Worm (Caenorhabditis elegans): ENCODE results near the gene fbf-1.
A peak's percentile ranks its signal among the peaks of the same experiment; 100 is the strongest.

The fbf-1 gene

DNA sequence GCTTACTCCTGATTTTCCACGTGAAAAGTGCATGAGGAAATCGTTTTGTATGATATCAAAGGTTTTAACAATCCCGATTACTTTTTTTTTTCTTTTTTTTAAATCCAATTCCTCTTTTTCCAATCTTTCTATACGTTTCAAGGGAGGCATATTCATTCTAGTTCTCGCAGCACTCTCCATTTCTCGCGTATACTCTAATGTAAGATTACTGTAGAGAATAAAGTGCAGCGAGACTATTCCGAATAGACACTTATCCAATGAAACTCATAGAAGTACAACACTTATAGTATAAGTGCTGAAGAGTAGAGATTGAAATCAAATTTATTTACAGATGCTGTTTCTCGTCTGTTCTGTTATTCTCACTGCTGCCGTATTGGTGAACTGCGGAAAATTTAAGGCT lies 3.0 kb downstream of the fbf-1 start, which contains the start of gene H12I13.6:
Gene H12I13.6, plus strand, starts transcription at position 301 of the 400 bp plus-strand sequence.
- TF ChIP-seq nhr-237 (tag; optimal IDR thresholded peaks at IDR 0.05) (no peak), mxl-2 (GFP tag; conservative IDR thresholded peaks at IDR 0.05) (no peak), madf-9 (GFP tag; conservative IDR thresholded peaks at IDR 0.05) (no peak), unc-62 (GFP tag; optimal IDR thresholded peaks at IDR 0.05 in 1 of 2) (peak in 1 of 2 experiments; percentile 20), unc-62 (tag; optimal IDR thresholded peaks at IDR 0.05) (no peak)

DNA sequence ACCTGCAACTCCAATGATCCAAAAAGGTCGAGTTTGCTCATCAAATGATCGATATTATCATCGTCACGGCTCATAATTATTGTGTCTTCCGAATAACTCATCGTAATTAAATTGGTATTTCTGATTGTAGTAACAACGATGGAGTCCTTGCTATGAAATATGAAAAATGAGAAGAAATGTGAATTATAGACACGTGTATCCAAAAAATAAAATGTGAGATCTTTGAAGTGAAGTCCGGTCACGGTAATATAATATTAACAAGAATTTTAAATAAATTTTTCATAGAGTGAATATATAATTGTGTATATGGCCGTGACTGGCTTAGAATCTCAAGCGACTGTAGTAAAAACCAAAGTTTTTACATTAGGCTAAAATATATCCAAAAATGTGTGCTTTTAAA lies 13.6 kb downstream of the fbf-1 start, which contains the start of gene H12I13.1:
Gene H12I13.1, minus strand, starts transcription at position 101 of the 400 bp plus-strand sequence.
- no peak for TF ChIP-seq dpl-1 (GFP tag; optimal IDR thresholded peaks at IDR 0.05)
- TF ChIP-seq aly-2 (tag; optimal IDR thresholded peaks at IDR 0.05) = no peak
- TF ChIP-seq F10B5.3 (tag; optimal IDR thresholded peaks at IDR 0.05) = no peak
- no peak for TF ChIP-seq pqm-1 (tag; optimal IDR thresholded peaks at IDR 0.05)
- no peak for TF ChIP-seq ZK546.5 (tag; optimal IDR thresholded peaks at IDR 0.05)

DNA sequence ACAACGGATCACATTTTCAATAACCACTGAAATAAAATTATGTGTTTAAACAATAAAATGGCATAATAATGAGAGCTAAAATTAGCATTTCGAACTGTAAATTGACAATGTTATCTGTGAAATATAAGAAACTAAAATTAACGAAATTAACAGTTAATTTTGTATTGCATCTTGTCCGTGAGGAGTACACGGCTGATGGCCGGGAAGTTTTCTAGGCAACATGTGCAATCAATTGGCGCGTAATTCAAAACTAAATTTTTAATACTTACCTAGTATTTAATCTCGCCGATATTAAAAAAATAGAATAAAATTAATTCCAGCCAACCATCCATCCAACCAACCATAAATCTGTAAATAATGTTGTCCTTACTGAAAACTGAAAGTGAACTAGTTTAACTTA lies 19.1 kb downstream of the fbf-1 start:
- TF ChIP-seq dve-1 (tag; optimal IDR thresholded peaks at IDR 0.05; ENCODE audit: insufficient read depth) = no peak
- TF ChIP-seq hlh-11 (tag; optimal IDR thresholded peaks at IDR 0.05) = peak; percentile 21
- TF ChIP-seq lin-13 (GFP tag; optimal IDR thresholded peaks at IDR 0.05) = no peak
- peak; percentile 92 for TF ChIP-seq ZK337.2 (GFP tag; IDR thresholded peaks at IDR 0.05)
- TF ChIP-seq aha-1 (tag) = peak; percentile 95
- TF ChIP-seq ama-1 (optimal IDR thresholded peaks at IDR 0.05) = no peak
- peak; percentile 35 for TF ChIP-seq F37D6.2 (tag; optimal IDR thresholded peaks at IDR 0.05)
- no peak for TF ChIP-seq ZK546.5 (tag; optimal IDR thresholded peaks at IDR 0.05)
- peak; percentile 63 for TF ChIP-seq hlh-30 (tag; optimal IDR thresholded peaks at IDR 0.05; ENCODE audit: insufficient read depth)
- peak; percentile 90 for TF ChIP-seq unc-130 (GFP tag; optimal IDR thresholded peaks at IDR 0.05)
- no peak for TF ChIP-seq skn-1 (tag; optimal IDR thresholded peaks at IDR 0.05)
- TF ChIP-seq snpc-1.2 (GFP tag; IDR thresholded peaks at IDR 0.05) = no peak
- no peak for TF ChIP-seq arid-1 (GFP tag; conservative IDR thresholded peaks at IDR 0.05)
- no peak for TF ChIP-seq lin-39 (tag; optimal IDR thresholded peaks at IDR 0.05)
- TF ChIP-seq nhr-102 (tag; optimal IDR thresholded peaks at IDR 0.05) = peak; percentile 52
- TF ChIP-seq mxl-2 (GFP tag; conservative IDR thresholded peaks at IDR 0.05) = no peak
- TF ChIP-seq daf-16 (GFP tag; optimal IDR thresholded peaks at IDR 0.05) = no peak
- TF ChIP-seq daf-16 (tag; optimal IDR thresholded peaks at IDR 0.05) = no peak
- TF ChIP-seq lin-15B (tag; optimal IDR thresholded peaks at IDR 0.05) = no peak
- no peak for TF ChIP-seq jun-1 (tag; optimal IDR thresholded peaks at IDR 0.05)
- TF ChIP-seq lim-7 (GFP tag; IDR thresholded peaks at IDR 0.05) = no peak
- TF ChIP-seq ctbp-1 (GFP tag; IDR thresholded peaks at IDR 0.05) = 0 out of 2 replicates have a peak, but pooled peaks have one; percentile 51
- TF ChIP-seq Y5F2A.4 (GFP tag; optimal IDR thresholded peaks at IDR 0.05) = no peak
- TF ChIP-seq sdz-12 (GFP tag; optimal IDR thresholded peaks at IDR 0.05) = no peak
- no peak for TF ChIP-seq daf-19 (GFP tag; conservative IDR thresholded peaks at IDR 0.05)
- no peak for TF ChIP-seq lin-29 (GFP tag; IDR thresholded peaks at IDR 0.05)
- no peak for TF ChIP-seq daf-8 (GFP tag; IDR thresholded peaks at IDR 0.05)
- TF ChIP-seq tag-97 (GFP tag; IDR thresholded peaks at IDR 0.05) = no peak
- TF ChIP-seq F26F4.8 (GFP tag; conservative IDR thresholded peaks at IDR 0.05) = no peak
- no peak for TF ChIP-seq ztf-7 (tag; optimal IDR thresholded peaks at IDR 0.05)
- no peak for TF ChIP-seq ceh-82 (tag; optimal IDR thresholded peaks at IDR 0.05)
- no peak for TF ChIP-seq fos-1 (tag; optimal IDR thresholded peaks at IDR 0.05)
- no peak for TF ChIP-seq pha-4 (GFP tag; IDR thresholded peaks at IDR 0.05)
- TF ChIP-seq pha-4 (tag; optimal IDR thresholded peaks at IDR 0.05) = no peak
- no peak for TF ChIP-seq fkh-10 (GFP tag; optimal IDR thresholded peaks at IDR 0.05)
- peak; percentile 66; the same call in 1 of the 2 replicates for TF ChIP-seq tra-1 (GFP tag; IDR thresholded peaks at IDR 0.05)
- peak; percentile 71 for TF ChIP-seq duxl-1 (tag; optimal IDR thresholded peaks at IDR 0.05; ENCODE audit: poor library complexity)
- no peak for TF ChIP-seq F49E8.2 (tag; optimal IDR thresholded peaks at IDR 0.05; ENCODE audit: borderline replicate concordance)
- TF ChIP-seq nhr-76 (tag; optimal IDR thresholded peaks at IDR 0.05) = no peak
- no peak for TF ChIP-seq lir-3 (tag; optimal IDR thresholded peaks at IDR 0.05)
- TF ChIP-seq saeg-2 (GFP tag; IDR thresholded peaks at IDR 0.05) = no peak
- TF ChIP-seq ceh-62 (tag; optimal IDR thresholded peaks at IDR 0.05) = no peak

Measured in whole organism, L4 larva.